Fruit fly (Drosophila melanogaster): ENCODE results near the gene CG31373.

DNA sequence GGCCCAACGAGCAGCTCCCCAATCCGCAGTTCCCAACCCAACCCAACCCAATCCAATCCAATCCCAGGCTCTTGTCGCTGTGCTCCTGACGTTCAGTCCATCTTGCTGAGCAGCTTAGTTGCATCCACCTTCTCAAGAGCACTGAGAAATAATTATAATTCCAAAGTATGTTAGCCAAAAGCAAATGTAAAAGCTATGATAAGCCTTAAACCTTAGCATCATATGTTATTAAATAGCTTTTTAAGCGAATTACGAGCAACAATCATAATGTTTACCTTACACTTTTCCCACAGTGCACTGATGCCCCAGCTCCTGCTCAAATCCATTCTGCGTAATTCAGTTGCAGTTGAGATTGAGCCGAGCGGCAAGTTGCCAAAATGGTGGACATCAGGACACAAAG is 39.2 kb downstream of the CG31373 start:
- TF ChIP-seq fd85E (GFP tag; optimal IDR thresholded peaks at IDR 0.05) (no peak), spab (GFP tag; optimal IDR thresholded peaks at IDR 0.05) (no peak), OdsH (GFP tag; optimal IDR thresholded peaks at IDR 0.05) (peak; percentile 11), Sox102F (GFP tag; optimal IDR thresholded peaks at IDR 0.05) (peak; percentile 24), CG10669 (GFP tag; optimal IDR thresholded peaks at IDR 0.05) (peak; percentile 0), CG32006 (GFP tag; optimal IDR thresholded peaks at IDR 0.05) (no peak), cyc (GFP tag; optimal IDR thresholded peaks at IDR 0.05) (peak; percentile 15), Lpt (GFP tag; optimal IDR thresholded peaks at IDR 0.05) (no peak), net (GFP tag; optimal IDR thresholded peaks at IDR 0.05) (no peak)
